Worm (Caenorhabditis elegans): ENCODE measurements around the gene plc-1.

DNA sequence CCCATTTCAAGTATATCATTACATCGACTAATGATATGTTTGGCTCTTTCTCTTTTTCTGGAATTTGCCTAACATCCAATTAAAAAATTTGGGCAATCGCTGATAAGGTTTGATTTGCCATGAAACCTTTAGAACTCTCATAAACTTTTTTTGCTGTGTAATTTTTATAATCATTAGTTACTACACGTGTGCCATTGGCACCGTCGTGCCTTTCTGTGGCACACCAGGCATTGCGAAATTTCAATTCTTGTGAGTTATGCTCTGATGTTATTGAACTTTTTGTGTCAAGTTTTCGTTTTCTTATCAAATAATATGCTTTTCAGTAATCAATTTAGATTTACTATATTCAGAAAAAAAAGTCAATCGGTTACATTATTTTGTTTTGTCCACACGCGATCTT is 77.5 kb downstream of the plc-1 start:
- no peak for TF ChIP-seq snpc-4 (tag; optimal IDR thresholded peaks at IDR 0.05)
- no peak for TF ChIP-seq ama-1 (optimal IDR thresholded peaks at IDR 0.05)
- peak; percentile 68 for TF ChIP-seq sma-9 (GFP tag; optimal IDR thresholded peaks at IDR 0.05)
- TF ChIP-seq sma-9 (tag; optimal IDR thresholded peaks at IDR 0.05) = no peak
- no peak for TF ChIP-seq nhr-77 (tag; optimal IDR thresholded peaks at IDR 0.05)
- TF ChIP-seq nhr-237 (tag; optimal IDR thresholded peaks at IDR 0.05) = no peak
- no peak for TF ChIP-seq ceh-82 (tag; optimal IDR thresholded peaks at IDR 0.05)
- TF ChIP-seq zag-1 (tag; optimal IDR thresholded peaks at IDR 0.05) = no peak
- TF ChIP-seq lin-13 (GFP tag; optimal IDR thresholded peaks at IDR 0.05) = no peak
- no peak for TF ChIP-seq peb-1 (tag; optimal IDR thresholded peaks at IDR 0.05)
- no peak for TF ChIP-seq sem-4 (tag; optimal IDR thresholded peaks at IDR 0.05)
- no peak for TF ChIP-seq elt-3 (tag; optimal IDR thresholded peaks at IDR 0.05)
